Fruit fly (Drosophila melanogaster) S2 (cell line): ENCODE results near the gene Shawl.

ENCODE experiments used
- CG8478 ChIP-seq: fragments of >200 bp; optimal IDR thresholded peaks from 2 replicates; lab custom pipeline; 2018
- CTCF ChIP-seq, 2 experiments: fragments of >200 bp; optimal IDR thresholded peaks; 2 replicates each; lab custom pipeline; 2018

The Shawl gene

DNA sequence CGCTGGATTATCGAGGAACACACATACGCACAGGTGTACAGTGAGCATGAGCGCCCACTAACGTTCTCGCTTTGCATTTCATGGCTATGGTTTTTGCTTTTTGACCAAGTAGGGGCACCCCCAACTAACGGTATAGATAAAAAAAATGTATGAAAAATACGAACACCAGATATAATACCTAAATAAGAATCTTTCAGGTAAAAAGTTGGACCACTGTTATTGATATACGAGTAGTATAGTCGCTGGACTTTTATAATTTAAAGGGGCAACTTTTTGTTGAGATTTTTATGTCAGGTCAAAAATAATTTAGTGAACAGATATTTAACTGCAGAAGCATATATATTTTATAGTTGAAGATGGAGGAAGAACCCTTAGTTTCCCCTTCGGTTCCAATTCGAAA, 87.5 kb downstream of the Shawl start, which contains the start of gene CG17005:
Gene CG17005 (plus strand): TSS at position 301 of the 400 bp plus-strand sequence.
- no peak for TF ChIP-seq CTCF (optimal IDR thresholded peaks at IDR 0.05; lab: Kevin White, UChicago)
- no peak for TF ChIP-seq CG8478 (lab: Kevin White, UChicago)

DNA sequence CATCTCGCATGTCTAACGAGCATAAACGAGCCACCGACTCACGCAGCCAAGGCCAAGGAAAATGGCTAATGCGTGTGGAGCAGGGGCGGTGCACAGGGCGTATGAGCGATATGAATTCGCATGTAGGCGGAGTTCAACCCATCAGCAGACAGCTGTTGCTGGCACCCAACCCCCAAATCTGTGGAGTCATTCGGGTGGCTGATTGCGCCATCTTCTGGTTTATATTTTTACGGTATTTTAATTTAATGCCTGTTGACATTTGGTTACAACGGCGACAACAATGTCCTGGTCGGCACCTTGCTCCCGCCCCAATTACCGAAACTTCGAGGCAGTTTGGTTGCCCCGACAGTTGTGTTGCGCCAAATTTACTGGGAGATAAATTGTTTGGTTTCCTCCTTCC, 93.9 kb downstream of the Shawl start:
- TF ChIP-seq CG8478 (lab: Kevin White, UChicago) (no peak), CTCF (optimal IDR thresholded peaks at IDR 0.05; lab: Kevin White, UChicago) (no peak)
